Fruit fly (Drosophila melanogaster): ENCODE results near the gene prage.

Gene prage

dm6 chrX:1772626-1773025, 893 bp upstream of the prage start (continued):
- no peak for TF ChIP-seq bab2 (GFP tag; optimal IDR thresholded peaks at IDR 0.05)
- TF ChIP-seq dmrt11E (tag; optimal IDR thresholded peaks at IDR 0.05): no peak
- TF ChIP-seq sim (GFP tag; IDR thresholded peaks at IDR 0.05): no peak
- TF ChIP-seq Stat92E (GFP tag; optimal IDR thresholded peaks at IDR 0.05): no peak
- no peak for TF ChIP-seq Meics (GFP tag; optimal IDR thresholded peaks at IDR 0.05)
- TF ChIP-seq CG5180 (GFP tag; optimal IDR thresholded peaks at IDR 0.05): no peak
- TF ChIP-seq run (tag; optimal IDR thresholded peaks at IDR 0.05): no peak
- no peak for TF ChIP-seq sc (optimal IDR thresholded peaks at IDR 0.05)
- no peak for TF ChIP-seq sc (GFP tag; optimal IDR thresholded peaks at IDR 0.05)
- TF ChIP-seq CG13624 (GFP tag; optimal IDR thresholded peaks at IDR 0.05): no peak
- TF ChIP-seq CG15011 (GFP tag; optimal IDR thresholded peaks at IDR 0.05): no peak
- TF ChIP-seq CG30403 (GFP tag; optimal IDR thresholded peaks at IDR 0.05): no peak
- peak; percentile 1 for TF ChIP-seq Sry-β (GFP tag; optimal IDR thresholded peaks at IDR 0.05)
- no peak for TF ChIP-seq bcd (GFP tag; optimal IDR thresholded peaks at IDR 0.05)
- TF ChIP-seq CG18764 (GFP tag; optimal IDR thresholded peaks at IDR 0.05): no peak
- TF ChIP-seq Dref (GFP tag; IDR thresholded peaks at IDR 0.05): peak; percentile 55
- TF ChIP-seq CHES-1-like (GFP tag; optimal IDR thresholded peaks at IDR 0.05): no peak
- TF ChIP-seq H15 (GFP tag; IDR thresholded peaks at IDR 0.05): no peak
- TF ChIP-seq gem (tag; optimal IDR thresholded peaks at IDR 0.05): no peak
- TF ChIP-seq E2f1 (GFP tag; IDR thresholded peaks at IDR 0.05): no peak
- TF ChIP-seq chif (GFP tag; optimal IDR thresholded peaks at IDR 0.05): no peak
- TF ChIP-seq CG7271 (tag; optimal IDR thresholded peaks at IDR 0.05): no peak
- no peak for TF ChIP-seq Ada2b (GFP tag; IDR thresholded peaks at IDR 0.05)
- TF ChIP-seq org-1 (GFP tag; optimal IDR thresholded peaks at IDR 0.05): no peak

DNA sequence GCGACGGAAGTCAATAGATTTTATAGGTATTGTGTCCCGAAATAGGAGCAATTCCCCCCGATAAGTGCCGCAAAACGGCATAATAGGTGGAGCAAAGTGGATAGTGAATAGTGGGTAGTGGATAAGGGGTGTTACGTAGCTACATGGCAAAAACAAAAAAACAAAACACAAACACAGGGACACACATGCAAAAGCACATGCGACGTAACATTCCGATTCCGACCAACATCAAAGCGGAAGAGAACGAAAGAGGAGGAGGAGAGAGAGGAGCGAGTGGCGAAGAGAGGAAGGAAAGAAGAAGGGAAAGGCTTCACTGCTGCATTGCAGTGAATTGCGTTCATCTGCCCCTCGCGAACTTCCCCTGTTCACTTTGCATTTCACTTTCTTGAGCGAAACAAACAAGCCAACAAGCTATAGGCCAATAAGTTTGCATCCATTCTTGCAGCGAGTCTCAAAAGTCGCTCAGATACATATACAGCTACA, 869 bp downstream of the prage start:
- TF ChIP-seq lov (optimal IDR thresholded peaks at IDR 0.05) (no peak), lov (GFP tag; IDR thresholded peaks at IDR 0.05) (no peak), CG14860 (GFP tag; IDR thresholded peaks at IDR 0.05; ENCODE audit: partially characterized antibody) (no peak), onecut (GFP tag; IDR thresholded peaks at IDR 0.05) (no peak), CG10274 (GFP tag; optimal IDR thresholded peaks at IDR 0.05) (no peak), Pdp1 (GFP tag; optimal IDR thresholded peaks at IDR 0.05) (peak in 1 of 2 experiments; percentile 57), CG16815 (GFP tag; optimal IDR thresholded peaks at IDR 0.05) (no peak), Trl (optimal IDR thresholded peaks at IDR 0.05) (peak; percentile 24 to 38), Trl (GFP tag; optimal IDR thresholded peaks at IDR 0.05) (no peak), CG15073 (GFP tag; optimal IDR thresholded peaks at IDR 0.05) (no peak), H15 (GFP tag; IDR thresholded peaks at IDR 0.05) (no peak), CG6254 (GFP tag; optimal IDR thresholded peaks at IDR 0.05) (peak; percentile 12), CG31441 (GFP tag; IDR thresholded peaks at IDR 0.05) (no peak), crol (GFP tag; IDR thresholded peaks at IDR 0.05) (peak; percentile 26; the same call in 1 of the 2 replicates), caup (GFP tag; optimal IDR thresholded peaks at IDR 0.05; ENCODE audit: severe bottlenecking) (no peak), CG13287 (GFP tag; IDR thresholded peaks at IDR 0.05; ENCODE audit: partially characterized antibody) (no peak)

dm6 chrX:1789266-1789665, 15.7 kb downstream of the prage start, which contains the start of gene CG32806:
TSS of gene CG32806 (plus strand) at chrX:1789566.
- TF ChIP-seq Fer3 (tag; optimal IDR thresholded peaks at IDR 0.05) (no peak), Sox100B (GFP tag; optimal IDR thresholded peaks at IDR 0.05) (no peak), pfk (GFP tag; optimal IDR thresholded peaks at IDR 0.05) (no peak), ERR (GFP tag; optimal IDR thresholded peaks at IDR 0.05) (no peak), Deaf1 (tag; optimal IDR thresholded peaks at IDR 0.05) (no peak), dysf (GFP tag; IDR thresholded peaks at IDR 0.05) (no peak), Ssrp (tag; optimal IDR thresholded peaks at IDR 0.05) (no peak), sens (GFP tag) (peak; percentile 67), E2f2 (GFP tag; IDR thresholded peaks at IDR 0.05) (no peak)

All from whole organism, embryonic.